Worm (Caenorhabditis elegans): ENCODE results near the gene F53F4.18.

Gene F53F4.18

DNA sequence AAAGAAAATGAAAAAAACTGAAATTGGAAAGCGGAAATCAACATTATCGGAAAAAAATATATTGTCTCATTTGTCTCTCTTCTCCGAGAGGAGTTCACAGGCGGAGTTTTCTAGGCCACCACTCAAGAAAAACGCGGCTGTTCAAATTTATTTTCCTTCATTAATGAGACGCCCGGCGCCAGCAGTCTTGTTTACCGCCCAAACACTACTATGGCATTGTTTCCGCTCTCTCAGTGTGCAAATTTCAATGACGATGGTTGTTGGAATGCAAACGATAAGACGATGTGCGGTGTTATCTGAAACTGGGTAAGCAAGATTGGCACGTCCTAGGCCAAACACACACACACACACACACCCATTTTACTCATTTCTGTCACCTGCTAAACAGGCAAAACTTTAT, 33.2 kb upstream of the F53F4.18 start, which contains the start of gene cav-2:
Gene cav-2 (plus strand): TSS at position 359 of the 400 bp plus-strand sequence.
- TF ChIP-seq hlh-12 (tag; optimal IDR thresholded peaks at IDR 0.05) (no peak), athp-1 (tag; optimal IDR thresholded peaks at IDR 0.05) (peak; percentile 11), akir-1 (GFP tag; optimal IDR thresholded peaks at IDR 0.05) (no peak), lin-35 (GFP tag; optimal IDR thresholded peaks at IDR 0.05) (peak in 2 of 3 experiments; percentile 77 to 88), lsy-27 (tag; optimal IDR thresholded peaks at IDR 0.05; ENCODE audit: borderline replicate concordance, insufficient read depth) (no peak), let-526 (GFP tag; IDR thresholded peaks at IDR 0.05) (peak; percentile 78), ztf-18 (tag; optimal IDR thresholded peaks at IDR 0.05) (peak; percentile 6), sdz-38 (tag; optimal IDR thresholded peaks at IDR 0.05) (no peak), him-1 (tag; optimal IDR thresholded peaks at IDR 0.05) (peak; percentile 61), madf-6 (GFP tag; IDR thresholded peaks at IDR 0.05) (peak; percentile 69), gei-17 (GFP tag; optimal IDR thresholded peaks at IDR 0.05) (peak; percentile 9), hmg-1.2 (GFP tag; IDR thresholded peaks at IDR 0.05) (peak; percentile 33), K11D2.4 (GFP tag; IDR thresholded peaks at IDR 0.05) (no peak), nhr-179 (tag; optimal IDR thresholded peaks at IDR 0.05) (no peak), ztf-22 (GFP tag; optimal IDR thresholded peaks at IDR 0.05) (peak; percentile 49), let-607 (tag; optimal IDR thresholded peaks at IDR 0.05) (peak; percentile 22 to 68), aptf-3 (GFP tag; IDR thresholded peaks at IDR 0.05) (no peak), hmg-20 (GFP tag; IDR thresholded peaks at IDR 0.05) (peak; percentile 66; the same call in 1 of the 2 replicates), nhr-80 (tag; optimal IDR thresholded peaks at IDR 0.05) (peak; percentile 95), nhr-120 (GFP tag; IDR thresholded peaks at IDR 0.05) (0 out of 2 replicates have a peak, but pooled peaks have one; percentile 53), rec-8 (tag; optimal IDR thresholded peaks at IDR 0.05) (peak in 1 of 2 experiments; percentile 66), lag-1 (GFP tag; IDR thresholded peaks at IDR 0.05) (0 out of 2 replicates have a peak, but pooled peaks have one; percentile 66), F10E7.11 (tag; optimal IDR thresholded peaks at IDR 0.05) (no peak), Y56A3A.18 (GFP tag; IDR thresholded peaks at IDR 0.05) (no peak), lsl-1 (GFP tag; optimal IDR thresholded peaks at IDR 0.05) (peak; percentile 36), pbrm-1 (GFP tag; IDR thresholded peaks at IDR 0.05) (0 out of 2 replicates have a peak, but pooled peaks have one; percentile 32), madf-8 (GFP tag; conservative IDR thresholded peaks at IDR 0.05) (peak; percentile 45), ekl-4 (GFP tag; IDR thresholded peaks at IDR 0.05) (0 out of 2 replicates have a peak, but pooled peaks have one; percentile 52), dpl-1 (GFP tag; optimal IDR thresholded peaks at IDR 0.05) (peak; percentile 80), die-1 (tag; optimal IDR thresholded peaks at IDR 0.05) (no peak), ZK185.1 (tag; optimal IDR thresholded peaks at IDR 0.05; ENCODE audit: poor library complexity, severe bottlenecking) (peak; percentile 89), ets-4 (GFP tag; optimal IDR thresholded peaks at IDR 0.05) (peak; percentile 98), cebp-1 (GFP tag; IDR thresholded peaks at IDR 0.05) (0 out of 2 replicates have a peak, but pooled peaks have one; percentile 57), cebp-1 (tag; optimal IDR thresholded peaks at IDR 0.05) (peak; percentile 66), dox-1 (GFP tag; IDR thresholded peaks at IDR 0.05) (peak; percentile 83), K12H6.12 (tag; optimal IDR thresholded peaks at IDR 0.05) (peak; percentile 51), tlf-1 (GFP tag; optimal IDR thresholded peaks at IDR 0.05) (peak; percentile 21), madf-10 (tag; optimal IDR thresholded peaks at IDR 0.05) (peak; percentile 27), ztf-25 (GFP tag; IDR thresholded peaks at IDR 0.05) (peak; percentile 65; the same call in 1 of the 2 replicates), F37B4.10 (GFP tag; IDR thresholded peaks at IDR 0.05) (no peak), attf-3 (GFP tag; conservative IDR thresholded peaks at IDR 0.05) (peak; percentile 58), C06A6.2 (GFP tag; conservative IDR thresholded peaks at IDR 0.05) (0 out of 2 replicates have a peak, but pooled peaks have one; percentile 28), rcor-1 (GFP tag; IDR thresholded peaks at IDR 0.05) (peak; percentile 71), mcd-1 (GFP tag; IDR thresholded peaks at IDR 0.05) (peak; percentile 85), nhr-27 (tag; optimal IDR thresholded peaks at IDR 0.05) (peak; percentile 57), aptf-2 (GFP tag; conservative IDR thresholded peaks at IDR 0.05) (0 out of 2 replicates have a peak, but pooled peaks have one; percentile 25), ceh-27 (GFP tag; optimal IDR thresholded peaks at IDR 0.05) (peak; percentile 92), lin-40 (tag; optimal IDR thresholded peaks at IDR 0.05) (peak; percentile 72)
